Fruit fly (Drosophila melanogaster): ENCODE data around the gene CG16995.
A peak's percentile ranks its signal among the peaks of the same experiment; 100 is the strongest.

Gene CG16995

dm6 chr2L:2289316-2289715 lies 18.4 kb upstream of the CG16995 start, which contains the start of gene CG17237:
Gene CG17237, minus strand, starts transcription at chr2L:2289416.
- TF ChIP-seq gl (tag; optimal IDR thresholded peaks at IDR 0.05), result no peak
- no peak for TF ChIP-seq EcR (GFP tag; optimal IDR thresholded peaks at IDR 0.05)
- no peak for TF ChIP-seq Ets98B (GFP tag; IDR thresholded peaks at IDR 0.05)
- no peak for TF ChIP-seq Snoo (tag; optimal IDR thresholded peaks at IDR 0.05)
- TF ChIP-seq CG9948 (tag; optimal IDR thresholded peaks at IDR 0.05), result no peak
- no peak for TF ChIP-seq Pif1B (GFP tag; optimal IDR thresholded peaks at IDR 0.05)
- TF ChIP-seq CG10348 (GFP tag; IDR thresholded peaks at IDR 0.05), result no peak
- TF ChIP-seq CG32121 (GFP tag; IDR thresholded peaks at IDR 0.05), result no peak
- no peak for TF ChIP-seq fd96Ca (GFP tag; IDR thresholded peaks at IDR 0.05)
- no peak for TF ChIP-seq CG14655 (GFP tag; optimal IDR thresholded peaks at IDR 0.05)
- no peak for TF ChIP-seq CG12605 (GFP tag; IDR thresholded peaks at IDR 0.05)
- no peak for TF ChIP-seq CG34367 (tag; optimal IDR thresholded peaks at IDR 0.05)
- TF ChIP-seq D1 (tag; optimal IDR thresholded peaks at IDR 0.05), result no peak

DNA sequence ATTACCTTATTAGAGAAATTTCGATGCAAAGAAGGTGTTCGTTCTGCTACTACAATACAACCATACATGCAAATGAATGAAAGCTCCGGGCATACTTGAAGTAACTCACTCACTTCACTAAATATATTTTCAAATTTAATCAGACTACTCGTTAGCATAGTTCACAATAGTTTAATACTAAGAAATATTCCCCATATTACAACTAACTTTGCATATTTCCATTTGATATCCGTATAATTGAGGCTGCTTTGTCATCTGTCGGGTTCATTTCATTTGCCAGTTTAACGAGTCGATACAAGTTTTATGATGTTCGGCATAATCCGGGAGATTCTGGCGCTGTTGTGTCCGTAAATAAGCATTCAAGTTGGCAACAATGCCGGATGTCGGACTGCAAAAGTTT lies 17.1 kb upstream of the CG16995 start, which contains the start of gene robl22E:
robl22E (minus strand) TSS at position 101 of the 400 bp plus-strand sequence.
- TF ChIP-seq Pif1A (GFP tag; optimal IDR thresholded peaks at IDR 0.05), result no peak
- no peak for TF ChIP-seq CG10348 (GFP tag; IDR thresholded peaks at IDR 0.05)
- TF ChIP-seq gl (tag; optimal IDR thresholded peaks at IDR 0.05), result no peak
- TF ChIP-seq CG14655 (GFP tag; optimal IDR thresholded peaks at IDR 0.05), result no peak
- TF ChIP-seq CG8159 (tag; optimal IDR thresholded peaks at IDR 0.05), result no peak
- no peak for TF ChIP-seq CG12605 (GFP tag; IDR thresholded peaks at IDR 0.05)
- no peak for TF ChIP-seq fd96Ca (GFP tag; IDR thresholded peaks at IDR 0.05)
- TF ChIP-seq rn (GFP tag; IDR thresholded peaks at IDR 0.05), result no peak

DNA sequence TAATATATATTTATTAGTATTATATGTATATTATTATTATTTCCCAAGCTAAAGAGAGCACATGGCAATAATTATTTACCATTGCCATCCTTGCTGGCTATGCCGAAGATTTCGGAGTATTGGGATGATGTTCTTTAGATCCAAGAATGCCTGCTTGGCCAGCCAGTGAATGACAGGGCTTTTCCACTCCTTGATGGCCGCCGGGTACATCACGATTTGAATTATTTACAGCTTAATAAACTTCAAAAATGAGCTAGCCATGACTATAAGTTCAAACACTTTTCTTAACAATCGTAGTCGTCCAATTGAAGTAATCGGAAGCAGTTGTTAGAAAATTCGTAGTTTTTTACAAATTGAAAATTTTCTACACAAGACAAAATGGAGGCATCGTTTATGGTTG lies 7.9 kb upstream of the CG16995 start, which contains the start of gene CG31949:
CG31949 (plus strand) TSS at position 301 of the 400 bp plus-strand sequence.
- TF ChIP-seq CG32121 (GFP tag; IDR thresholded peaks at IDR 0.05), result no peak
- TF ChIP-seq CG13204 (GFP tag; optimal IDR thresholded peaks at IDR 0.05), result no peak
- no peak for TF ChIP-seq D1 (tag; optimal IDR thresholded peaks at IDR 0.05)
- TF ChIP-seq CG9948 (tag; optimal IDR thresholded peaks at IDR 0.05), result no peak
- TF ChIP-seq CG12605 (GFP tag; IDR thresholded peaks at IDR 0.05), result no peak
- no peak for TF ChIP-seq Pif1A (GFP tag; optimal IDR thresholded peaks at IDR 0.05)
- TF ChIP-seq CG8301 (tag; optimal IDR thresholded peaks at IDR 0.05), result no peak
- no peak for TF ChIP-seq CG10348 (GFP tag; IDR thresholded peaks at IDR 0.05)

- no peak for TF ChIP-seq CG32121 (GFP tag; IDR thresholded peaks at IDR 0.05)
- TF ChIP-seq CG17806 (tag; optimal IDR thresholded peaks at IDR 0.05), result no peak
- TF ChIP-seq CG13204 (GFP tag; optimal IDR thresholded peaks at IDR 0.05), result no peak
Measured at dm6 chr2L:2311449-2311848, 3.7 kb downstream of the CG16995 start, which contains the start of gene eys. Gene eys, plus strand, starts transcription at chr2L:2311680.

DNA sequence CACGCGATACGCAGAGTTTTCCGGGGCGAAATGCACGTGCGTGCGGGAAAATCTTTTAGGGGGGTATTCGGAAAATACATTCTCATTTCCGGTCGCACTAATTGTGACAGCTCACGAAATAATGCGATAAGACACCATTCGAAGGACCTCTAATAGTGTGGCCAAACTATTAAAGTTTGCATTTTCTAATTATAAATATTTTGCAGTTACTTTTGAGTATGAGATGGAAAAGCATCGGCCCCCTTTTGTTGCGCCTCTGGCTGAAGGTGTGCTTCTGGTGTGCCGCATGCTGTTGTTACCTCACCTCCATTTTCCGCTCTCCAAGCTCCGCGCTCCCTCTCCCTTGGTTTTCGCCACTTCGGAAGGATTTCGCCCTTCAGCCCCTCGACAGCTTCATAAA lies 6.4 kb downstream of the CG16995 start:
- TF ChIP-seq fd96Ca (GFP tag; IDR thresholded peaks at IDR 0.05) (0 out of 3 replicates have a peak, but pooled peaks have one; percentile 11), EcR (GFP tag; optimal IDR thresholded peaks at IDR 0.05) (no peak)

- TF ChIP-seq CG15710 (tag; optimal IDR thresholded peaks at IDR 0.05) (no peak), CG8301 (tag; optimal IDR thresholded peaks at IDR 0.05) (no peak), CG34367 (tag; optimal IDR thresholded peaks at IDR 0.05) (no peak), CG17806 (tag; optimal IDR thresholded peaks at IDR 0.05) (no peak), CG10348 (GFP tag; IDR thresholded peaks at IDR 0.05) (no peak), CG8159 (tag; optimal IDR thresholded peaks at IDR 0.05) (no peak), Pif1B (GFP tag; optimal IDR thresholded peaks at IDR 0.05) (no peak), gl (tag; optimal IDR thresholded peaks at IDR 0.05) (no peak), Pif1A (GFP tag; optimal IDR thresholded peaks at IDR 0.05) (no peak), CG32121 (GFP tag; IDR thresholded peaks at IDR 0.05) (no peak), CG12605 (GFP tag; IDR thresholded peaks at IDR 0.05) (no peak), CG13204 (GFP tag; optimal IDR thresholded peaks at IDR 0.05) (no peak)
Measured at dm6 chr2L:2348479-2348878, 40.7 kb downstream of the CG16995 start.

- TF ChIP-seq Ets98B (GFP tag; IDR thresholded peaks at IDR 0.05), result no peak
- no peak for TF ChIP-seq CG8159 (tag; optimal IDR thresholded peaks at IDR 0.05)
- no peak for TF ChIP-seq Pif1B (GFP tag; optimal IDR thresholded peaks at IDR 0.05)
Measured at dm6 chr2L:2357228-2357656, 49.5 kb downstream of the CG16995 start, which contains the start of gene CG9967. Gene CG9967, minus strand, starts transcription at chr2L:2357356.

Measured in whole organism, pupa.